Worm (Caenorhabditis elegans): Measurements from ENCODE around the gene lex-1.

- no peak for TF ChIP-seq tra-1 (GFP tag; IDR thresholded peaks at IDR 0.05)
- no peak for TF ChIP-seq pha-4 (GFP tag; IDR thresholded peaks at IDR 0.05)
- no peak for TF ChIP-seq pha-4 (tag; optimal IDR thresholded peaks at IDR 0.05)
- TF ChIP-seq fkh-10 (GFP tag; optimal IDR thresholded peaks at IDR 0.05): no peak
- no peak for TF ChIP-seq skn-1 (tag; optimal IDR thresholded peaks at IDR 0.05)
- no peak for TF ChIP-seq set-16 (GFP tag; IDR thresholded peaks at IDR 0.05)
- no peak for TF ChIP-seq hif-1 (tag; optimal IDR thresholded peaks at IDR 0.05)
These were observed 22.7 kb upstream of the lex-1 start, which contains the start of gene K08E4.2 for ce11 chrIV:12056603-12057002.
